Worm (Caenorhabditis elegans) whole organism, midembryonic: ENCODE results near the gene cyn-6.

Experiments used
- T22C8.4 ChIP-seq: fragments of 200-800 bp; sonication (Bioruptor generic); IDR thresholded peaks from 2 replicates; pipeline ENCODE4 v1.3.6; 2022; ENCODE audit warnings: missing genetic modification characterization, missing compliant biosample characterization
- flt-1 ChIP-seq: fragments of 200-800 bp; sonication (Bioruptor generic); IDR thresholded peaks from 2 replicates; pipeline ENCODE4 v1.3.6; 2022; ENCODE audit warnings: missing genetic modification characterization, missing compliant biosample characterization
- klf-2 ChIP-seq: fragments of 200-800 bp; sonication (Bioruptor generic); conservative IDR thresholded peaks from 2 replicates; pipeline ENCODE4 v1.3.6; 2022; ENCODE audit warnings: missing genetic modification reagents, missing genetic modification characterization, missing compliant biosample characterization
- med-1 ChIP-seq: sonication (generic microtip); optimal IDR thresholded peaks from 2 replicates; lab custom pipeline; 2017; ENCODE audit warnings: missing genetic modification characterization, mild to moderate bottlenecking, missing compliant biosample characterization, antibody characterized with exemption, missing genetic modification reagents; ENCODE audit not compliant: insufficient read depth
- ref-1 ChIP-seq: fragments of 200-800 bp; sonication (Bioruptor generic); conservative IDR thresholded peaks from 2 replicates; pipeline ENCODE4 v1.3.6; 2022; ENCODE audit warnings: missing genetic modification reagents, missing genetic modification characterization, missing compliant biosample characterization
- tab-1 ChIP-seq: fragments of 200-800 bp; sonication (Bioruptor generic); IDR thresholded peaks from 2 replicates; pipeline ENCODE4 v1.3.6; 2022; ENCODE audit warnings: missing genetic modification characterization, missing compliant biosample characterization
- ztf-23 ChIP-seq: fragments of 200-800 bp; sonication (Bioruptor generic); IDR thresholded peaks from 2 replicates; pipeline ENCODE4 v1.3.6; 2022; ENCODE audit warnings: missing genetic modification reagents, missing genetic modification characterization, missing compliant biosample characterization

DNA sequence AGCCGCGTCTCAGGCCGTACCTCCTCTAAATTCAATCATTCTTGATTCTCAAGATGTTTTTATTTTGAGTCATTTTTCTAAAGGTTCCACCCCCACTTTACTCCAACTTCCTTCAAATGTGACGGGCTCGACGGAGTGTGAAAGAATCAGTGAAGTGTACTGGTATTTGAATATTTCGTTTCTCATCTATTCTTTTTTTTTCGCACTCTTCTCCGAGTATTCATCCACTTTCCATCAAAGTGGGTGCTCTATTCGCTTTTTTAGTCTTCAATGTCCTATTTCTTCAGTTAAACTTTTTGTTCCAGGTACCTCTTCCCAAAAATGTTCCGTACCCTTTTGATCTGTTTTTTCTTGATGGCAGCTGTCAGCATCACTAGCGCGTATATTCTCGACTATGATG, 11.7 kb upstream of the cyn-6 start, which contains the start of gene nlp-52:
- TF ChIP-seq ztf-23 (GFP tag; lab: Robert Waterston, UW) (no peak), med-1 (GFP tag; lab: Kevin White, UChicago) (no peak), ref-1 (GFP tag; lab: Robert Waterston, UW) (no peak), tab-1 (GFP tag; lab: Robert Waterston, UW) (no peak), klf-2 (GFP tag; lab: Robert Waterston, UW) (no peak), T22C8.4 (GFP tag; lab: Robert Waterston, UW) (no peak), flt-1 (GFP tag; lab: Robert Waterston, UW) (no peak)
